Fruit fly (Drosophila melanogaster) whole organism, larva: ENCODE results near the gene apolpp.

ENCODE experiments used
- noc ChIP-seq: fragments of 200-800 bp; sonication (Bioruptor generic); optimal IDR thresholded peaks from 3 replicates; lab custom pipeline; 2019; ENCODE audit warnings: missing biosample characterization, mild to moderate bottlenecking, missing genetic modification characterization, moderate library complexity

Gene apolpp

DNA sequence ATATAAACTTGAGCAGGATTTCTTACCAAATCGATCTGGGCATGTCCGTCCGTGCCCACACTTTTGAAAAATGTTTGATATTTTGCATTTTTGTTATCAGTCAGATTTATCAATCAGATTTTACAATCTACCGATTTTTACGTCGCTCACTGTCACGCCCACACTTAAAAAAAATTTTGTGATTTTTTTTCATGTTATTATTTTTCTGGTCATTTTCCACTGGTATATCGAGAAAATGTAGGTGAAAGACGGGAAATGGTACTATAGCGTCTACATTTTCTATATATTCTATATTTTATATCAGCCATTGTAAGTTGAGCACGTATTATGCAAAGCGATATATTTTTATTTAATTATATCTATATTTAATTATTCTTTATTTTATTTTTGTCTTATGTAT lies 3.5 kb downstream of the apolpp start:
- no peak for TF ChIP-seq noc (tag; lab: Kevin White, UChicago)

DNA sequence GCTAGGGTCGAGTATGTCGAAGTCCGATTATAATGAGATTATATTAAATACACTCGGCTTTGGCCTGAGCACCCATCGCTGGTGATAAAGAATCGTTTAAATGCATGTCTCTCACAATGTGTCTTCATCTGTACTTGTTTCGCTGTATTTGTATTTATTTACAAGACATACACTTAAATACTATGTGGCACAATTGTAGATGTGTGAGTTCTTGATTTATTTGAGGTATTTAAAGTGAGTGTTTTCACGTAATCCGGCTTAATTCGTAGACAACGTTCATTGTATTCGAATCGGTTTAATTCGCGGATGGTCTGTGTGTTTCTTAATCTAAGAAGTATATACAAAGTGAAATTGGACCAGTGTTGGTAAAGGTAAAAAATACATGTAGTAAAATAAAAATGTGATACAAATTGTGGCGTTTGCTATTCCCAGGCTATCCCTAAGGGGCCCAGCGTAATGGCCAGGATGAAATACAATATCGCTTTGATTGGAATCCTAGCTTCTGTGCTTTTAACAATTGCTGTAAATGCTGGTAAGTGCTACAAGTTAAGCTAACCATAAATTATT lies 4.0 kb downstream of the apolpp start, which contains the start of gene Zyx:
TSS of gene Zyx (minus strand) at position 350 of the 567 bp plus-strand sequence.
- peak; percentile 16 for TF ChIP-seq noc (tag; lab: Kevin White, UChicago)

DNA sequence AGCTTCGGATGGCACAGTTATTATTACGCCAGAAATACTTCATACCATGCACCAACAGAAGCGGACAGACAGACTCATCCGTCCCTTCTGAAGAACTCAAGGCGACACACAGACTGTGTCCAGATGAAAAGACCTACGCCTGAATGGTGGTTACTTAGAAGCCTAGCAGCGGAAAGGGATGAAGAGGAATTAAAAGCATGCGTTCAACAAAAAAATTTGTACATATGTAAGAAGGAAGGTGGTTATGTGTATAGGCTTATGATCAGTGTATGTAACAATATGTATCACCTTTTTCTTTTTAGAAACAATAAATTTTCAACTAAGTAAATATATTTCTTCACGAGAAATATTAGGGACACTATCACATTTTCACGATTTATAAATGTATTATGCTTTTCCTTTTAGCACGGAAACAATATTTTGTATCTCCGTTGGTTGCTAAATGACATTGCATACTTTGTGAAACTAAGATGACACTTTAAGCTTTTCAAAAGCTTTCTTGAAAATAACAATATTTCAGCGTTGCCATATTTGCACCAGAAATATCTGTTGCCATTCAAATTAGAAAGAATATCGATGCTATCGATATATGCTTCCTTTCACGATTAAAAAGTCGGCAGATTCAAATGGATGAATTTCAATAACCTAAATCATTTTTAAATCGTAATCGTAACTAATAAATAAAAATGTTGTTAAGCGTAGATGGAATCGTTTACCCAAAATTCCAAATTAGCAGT lies 23.7 kb downstream of the apolpp start, which contains the start of gene Actbeta:
TSS of gene Actbeta (minus strand) at position 471 of the 737 bp plus-strand sequence.
- TF ChIP-seq noc (tag; lab: Kevin White, UChicago) = no peak

DNA sequence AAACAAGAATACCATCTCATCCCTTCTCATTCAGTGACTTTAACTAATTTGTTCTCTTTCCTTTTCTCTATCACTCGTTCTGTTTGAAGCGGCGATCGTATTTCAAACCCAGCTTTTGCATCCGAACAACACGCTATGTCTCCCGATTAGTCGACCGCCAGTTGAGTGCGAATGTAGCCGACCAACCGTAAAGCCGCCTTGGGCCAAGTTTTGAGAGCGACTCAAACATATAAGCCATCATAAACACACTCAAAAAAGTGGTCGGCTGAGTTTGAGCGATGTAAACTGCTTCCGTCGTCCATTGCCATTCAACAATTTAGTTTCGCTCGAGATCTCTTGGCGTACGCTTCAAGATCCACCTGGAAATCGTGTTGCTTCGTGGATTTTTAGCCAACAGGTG lies 27.7 kb downstream of the apolpp start, which contains the start of gene sv:
TSS of gene sv (plus strand) at position 319 of the 400 bp plus-strand sequence.
- TF ChIP-seq noc (tag; lab: Kevin White, UChicago) = no peak

DNA sequence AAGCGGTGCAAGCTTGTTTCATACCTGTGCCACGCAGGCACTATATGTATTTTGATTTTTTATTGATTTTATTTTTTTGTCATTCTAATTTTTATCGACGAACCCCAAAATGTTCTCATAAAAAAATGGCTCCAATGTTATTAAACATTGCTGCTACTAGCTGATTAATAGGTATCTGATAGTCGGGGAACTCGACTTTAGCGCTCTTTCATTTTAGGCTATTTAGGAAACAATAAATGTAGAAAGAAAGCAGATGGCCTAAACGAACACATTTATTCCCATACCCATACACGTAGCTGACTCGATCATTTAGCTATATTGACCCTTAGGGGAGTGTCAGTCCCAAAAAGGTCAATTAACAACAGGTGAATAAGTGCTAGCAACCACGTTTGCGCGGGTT lies 29.5 kb downstream of the apolpp start:
- no peak for TF ChIP-seq noc (tag; lab: Kevin White, UChicago)

DNA sequence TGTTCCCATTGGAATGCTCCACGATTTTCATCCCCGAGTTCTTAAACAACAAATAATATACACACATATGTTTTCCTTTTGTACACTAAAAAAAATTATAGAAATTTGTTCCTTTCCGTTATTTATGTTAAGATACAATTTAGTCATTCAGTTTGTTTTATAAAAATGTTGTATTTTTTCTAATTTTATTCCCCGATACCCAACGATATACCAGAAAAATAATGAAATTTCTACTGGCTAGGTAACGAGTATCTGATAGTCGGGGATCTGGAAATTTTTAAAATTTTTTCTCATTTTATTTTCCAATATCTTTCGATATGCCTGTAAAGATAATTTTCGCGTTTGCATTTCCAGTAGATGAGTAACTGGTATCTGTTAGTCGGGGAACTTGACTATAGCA lies 32.7 kb downstream of the apolpp start:
- no peak for TF ChIP-seq noc (tag; lab: Kevin White, UChicago)

DNA sequence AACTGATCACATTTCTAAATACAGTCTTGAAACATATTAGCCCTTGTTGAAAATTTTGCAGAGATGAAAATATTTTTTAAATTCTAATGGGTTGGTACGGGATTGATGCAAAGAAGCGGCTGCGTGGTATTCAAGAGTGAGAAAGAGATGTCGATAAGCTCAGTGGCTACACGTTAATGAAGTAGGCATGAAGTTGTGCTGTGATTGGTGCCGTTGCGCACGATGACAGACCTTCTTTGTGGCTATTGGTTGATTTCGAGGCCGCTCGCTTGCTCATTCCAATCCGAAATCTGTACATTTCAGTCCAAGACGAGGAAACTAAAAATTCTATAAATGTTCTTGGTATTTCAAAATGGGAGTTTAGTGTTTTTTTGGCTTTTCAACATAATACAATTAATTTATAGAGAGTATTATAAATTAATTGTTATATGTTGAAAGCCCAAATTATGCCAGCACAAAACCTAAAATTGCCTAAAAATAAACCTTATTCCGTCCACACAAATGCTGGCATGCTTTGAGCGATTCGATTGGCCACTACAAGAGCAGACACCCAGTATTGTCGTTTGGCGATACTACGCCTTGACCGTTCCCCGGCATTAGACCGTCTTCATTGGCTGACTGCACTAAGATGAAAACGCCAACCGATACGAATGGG lies 37.0 kb downstream of the apolpp start:
- TF ChIP-seq noc (tag; lab: Kevin White, UChicago) = no peak

DNA sequence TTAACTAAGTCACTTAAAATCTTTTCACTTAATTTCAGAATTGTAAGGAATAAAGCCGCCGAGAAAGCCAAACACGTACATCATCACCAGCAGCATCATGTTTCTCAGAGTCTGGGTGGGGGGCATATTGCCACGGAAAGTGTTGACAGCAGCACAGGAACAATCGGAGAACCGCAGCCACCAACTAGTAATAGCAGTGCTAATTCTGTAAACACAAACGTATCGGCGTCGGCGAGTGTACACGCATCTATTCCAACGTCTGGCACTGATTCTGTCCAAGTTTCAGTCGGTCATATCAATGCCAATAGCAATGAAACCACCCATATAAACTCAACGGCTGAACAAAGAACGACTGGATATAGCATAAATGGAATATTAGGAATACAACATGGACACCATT lies 45.3 kb downstream of the apolpp start:
- TF ChIP-seq noc (tag; lab: Kevin White, UChicago) = no peak

DNA sequence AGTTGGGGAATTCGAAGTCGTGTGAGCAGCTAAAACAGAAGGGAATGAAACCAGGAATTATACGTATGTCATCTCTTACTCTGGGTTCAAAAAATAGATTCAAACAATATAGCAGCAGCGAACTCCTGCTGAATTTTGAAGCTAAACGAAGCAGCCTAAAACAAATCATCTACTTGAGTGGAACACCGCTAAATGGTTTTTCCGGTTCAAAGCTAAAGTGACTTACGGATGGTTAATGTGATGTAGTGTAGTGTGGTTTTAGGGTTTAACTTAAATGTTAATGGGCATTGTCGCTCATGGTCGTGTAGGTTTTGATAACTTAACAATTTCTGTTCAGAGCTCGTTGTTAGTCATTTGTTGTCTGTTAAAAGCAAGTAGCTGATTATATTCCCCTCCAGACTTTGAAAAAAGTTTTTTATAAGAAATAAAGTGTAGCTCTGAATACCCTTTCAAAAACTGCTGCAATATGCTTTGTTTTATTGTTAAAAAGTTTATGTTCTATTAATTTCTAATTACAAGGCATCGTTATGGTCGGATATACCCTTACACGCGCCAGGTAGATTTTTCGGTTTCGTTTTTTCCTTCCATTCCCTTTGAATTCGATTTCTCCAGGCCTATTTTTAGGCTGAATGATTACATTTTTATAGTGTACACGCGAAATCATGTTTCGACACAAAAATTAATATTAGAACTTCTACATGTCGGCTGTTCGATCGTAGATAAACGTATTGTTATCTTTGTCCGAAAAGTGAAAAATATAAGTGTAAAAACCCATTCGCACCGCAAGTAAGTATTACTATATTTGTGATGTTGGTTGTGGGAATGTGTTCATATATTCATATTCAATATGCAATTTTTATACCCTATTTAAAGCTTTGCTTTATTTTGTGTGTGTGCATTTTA lies 52.3 kb downstream of the apolpp start:
- no peak for TF ChIP-seq noc (tag; lab: Kevin White, UChicago)

DNA sequence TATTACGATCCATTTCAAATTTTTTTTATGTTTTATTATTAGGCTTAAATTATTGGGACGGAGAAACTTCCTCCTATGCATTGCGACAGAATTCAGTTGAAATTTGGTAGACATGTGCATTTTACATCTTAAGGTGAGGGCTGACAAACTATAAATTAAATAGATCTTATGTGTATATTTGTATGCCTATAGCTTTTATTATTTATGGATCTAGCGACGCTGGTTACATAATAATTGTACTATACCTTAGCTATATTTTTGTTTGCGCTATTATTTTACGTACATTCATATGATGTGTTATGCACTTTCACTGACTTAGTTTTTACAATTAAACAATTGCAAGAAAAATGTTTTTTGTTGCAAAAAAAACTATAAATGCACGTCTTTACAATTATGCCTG lies 54.5 kb downstream of the apolpp start:
- no peak for TF ChIP-seq noc (tag; lab: Kevin White, UChicago)

DNA sequence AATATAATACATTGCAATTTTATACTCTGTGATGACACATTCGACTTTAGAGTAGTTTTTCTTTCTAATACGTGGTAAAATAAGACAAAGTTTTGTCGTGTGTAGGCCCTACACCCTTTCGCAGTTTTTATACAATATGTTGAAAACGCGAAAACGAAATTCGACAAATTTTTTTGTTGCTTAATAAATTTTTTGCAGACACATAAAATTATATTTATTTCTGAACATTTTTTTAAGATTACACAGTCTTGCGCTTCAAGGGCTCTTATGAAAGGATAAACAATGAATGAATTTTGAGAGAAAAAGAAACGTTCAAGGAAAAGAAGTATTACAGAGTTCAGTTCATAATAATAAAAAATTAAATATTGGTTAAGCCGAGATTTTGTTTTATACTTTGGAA lies 61.1 kb downstream of the apolpp start:
- TF ChIP-seq noc (tag; lab: Kevin White, UChicago) = no peak

DNA sequence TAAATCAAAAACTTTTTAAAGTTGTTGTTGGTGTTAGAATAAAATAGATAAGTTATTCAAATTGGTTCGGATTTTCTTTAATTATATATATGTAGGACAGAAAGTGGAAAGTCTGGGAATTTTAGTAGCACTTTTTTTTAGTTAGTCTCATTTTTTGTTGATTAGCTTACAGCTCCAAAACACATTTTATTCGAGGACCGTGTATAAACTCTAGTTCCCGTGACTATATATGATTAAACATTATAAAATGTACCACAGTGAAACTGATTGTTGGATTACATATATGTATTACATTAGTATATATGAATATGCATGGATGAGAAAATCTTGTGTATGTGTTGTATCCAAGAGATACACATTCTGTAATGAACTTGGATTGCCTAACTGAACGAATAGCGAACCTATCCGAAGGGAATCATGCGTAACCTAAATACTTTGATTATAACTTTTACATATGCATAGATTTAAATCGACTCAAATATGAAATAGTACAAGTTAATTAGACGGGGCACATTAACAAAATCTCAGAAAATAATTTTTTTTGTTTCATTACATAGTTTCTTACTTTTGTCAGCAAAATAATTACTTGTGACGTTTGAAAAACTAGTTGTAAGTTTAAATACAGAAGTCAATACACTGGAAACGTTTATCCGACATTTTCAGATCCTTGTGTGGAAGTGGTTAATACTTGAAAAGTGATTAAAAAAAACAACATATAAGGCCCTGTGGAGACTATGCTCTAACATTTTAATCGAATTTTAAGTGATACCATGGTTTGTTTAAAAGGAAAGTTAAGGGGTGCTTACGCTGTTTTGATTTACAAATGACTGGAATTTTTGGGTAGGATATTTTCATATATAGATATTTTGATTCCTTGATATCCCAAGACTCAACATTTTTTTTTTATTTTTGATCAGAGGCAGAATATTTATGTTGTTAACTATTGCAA lies 62.2 kb downstream of the apolpp start, which contains the start of gene Cals:
TSS of gene Cals (minus strand) at position 700 of the 949 bp plus-strand sequence.
- no peak for TF ChIP-seq noc (tag; lab: Kevin White, UChicago)

DNA sequence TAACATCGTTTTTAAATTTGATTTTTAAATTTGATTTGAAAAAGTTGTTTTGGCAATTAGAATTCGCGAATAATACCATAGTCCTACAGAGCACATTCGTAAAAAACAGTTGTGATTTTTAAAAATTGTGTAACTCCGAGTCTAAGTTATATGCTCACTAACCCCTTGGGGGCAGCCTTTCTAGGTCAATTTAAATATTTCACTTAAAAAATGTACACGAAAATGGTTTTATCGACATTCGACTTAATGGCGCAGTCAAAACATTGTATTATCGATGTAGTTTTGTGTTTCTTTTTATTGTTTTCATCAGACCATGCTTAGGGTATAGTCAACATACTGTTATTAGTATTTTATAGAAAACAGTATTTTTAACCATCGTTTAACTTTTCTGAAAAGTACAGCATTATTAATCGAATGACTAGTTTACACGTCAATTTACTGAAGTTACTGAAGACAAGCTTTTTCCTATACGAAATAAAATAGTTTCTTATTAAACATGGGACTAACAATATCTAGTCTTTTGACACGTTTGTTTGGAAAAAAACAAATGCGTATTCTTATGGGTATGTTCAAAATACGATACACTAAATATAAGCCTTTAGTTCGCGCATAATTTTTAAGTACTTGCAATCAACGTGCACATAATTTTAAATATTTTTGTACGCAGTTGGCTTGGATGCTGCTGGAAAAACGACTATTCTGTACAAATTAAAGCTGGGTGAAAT lies 63.2 kb downstream of the apolpp start, which contains the start of gene Arf4:
TSS of gene Arf4 (plus strand) at position 399 of the 725 bp plus-strand sequence.
- no peak for TF ChIP-seq noc (tag; lab: Kevin White, UChicago)

DNA sequence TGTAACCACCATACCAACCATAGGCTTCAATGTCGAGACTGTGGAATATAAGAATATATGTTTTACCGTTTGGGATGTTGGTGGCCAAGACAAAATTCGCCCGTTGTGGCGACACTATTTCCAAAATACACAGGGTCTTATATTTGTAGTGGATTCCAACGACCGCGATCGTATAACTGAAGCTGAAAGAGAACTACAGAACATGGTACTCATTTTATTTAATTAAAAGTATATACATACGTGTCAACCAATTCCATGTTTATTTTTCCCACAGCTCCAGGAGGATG lies 63.7 kb downstream of the apolpp start:
- no peak for TF ChIP-seq noc (tag; lab: Kevin White, UChicago)
